Fruit fly (Drosophila melanogaster) whole organism, embryonic: ENCODE data around the gene CG13258.

Source experiments
- Aef1 ChIP-seq: fragments of 200-800 bp; sonication (Bioruptor generic); IDR thresholded peaks from 3 replicates; pipeline ENCODE4 v1.3.6; 2022; ENCODE audit warnings: missing biosample characterization, missing genetic modification characterization
- Atf3 ChIP-seq: fragments of 200-800 bp; sonication (Bioruptor generic); optimal IDR thresholded peaks from 3 replicates; lab custom pipeline; 2016; ENCODE audit warnings: missing biosample characterization, missing genetic modification characterization
- CG10543 ChIP-seq: fragments of 200-800 bp; sonication (Bioruptor generic); optimal IDR thresholded peaks from 3 replicates; lab custom pipeline; 2017; ENCODE audit warnings: missing biosample characterization, mild to moderate bottlenecking, missing genetic modification characterization, moderate library complexity
- CG11456 ChIP-seq: fragments of 200-800 bp; sonication (Bioruptor generic); IDR thresholded peaks from 3 replicates; pipeline ENCODE4 v1.3.6; 2022; ENCODE audit warnings: missing biosample characterization, missing genetic modification characterization
- CG12769 ChIP-seq: fragments of 200-800 bp; sonication (Bioruptor generic); optimal IDR thresholded peaks from 2 replicates; lab custom pipeline; 2019; ENCODE audit warnings: missing biosample characterization, mild to moderate bottlenecking, missing genetic modification characterization, moderate library complexity
- CG13424 ChIP-seq: fragments of 200-800 bp; sonication (Bioruptor generic); optimal IDR thresholded peaks from 2 replicates; lab custom pipeline; 2019; ENCODE audit warnings: missing biosample characterization, mild to moderate bottlenecking, missing genetic modification characterization, moderate library complexity
- CG13624 ChIP-seq: fragments of 200-800 bp; sonication (Bioruptor generic); optimal IDR thresholded peaks from 2 replicates; lab custom pipeline; 2016; ENCODE audit warnings: missing biosample characterization, missing genetic modification characterization
- CG14667 ChIP-seq: fragments of 200-800 bp; sonication (Bioruptor generic); IDR thresholded peaks from 2 replicates; pipeline ENCODE4 v1.3.6; 2022; ENCODE audit warnings: missing biosample characterization, missing genetic modification characterization
- CG15514 ChIP-seq: fragments of 200-800 bp; sonication (Bioruptor generic); optimal IDR thresholded peaks from 3 replicates; lab custom pipeline; 2017; ENCODE audit warnings: missing biosample characterization, missing genetic modification characterization, mild to moderate bottlenecking, moderate library complexity, missing genetic modification reagents
- CG1602 ChIP-seq: fragments of 200-800 bp; sonication (Bioruptor generic); optimal IDR thresholded peaks from 3 replicates; lab custom pipeline; 2016; ENCODE audit warnings: missing biosample characterization, missing genetic modification characterization
- CG17361 ChIP-seq: fragments of 200-800 bp; sonication (Bioruptor generic); IDR thresholded peaks from 3 replicates; pipeline ENCODE4 v1.3.6; 2022; ENCODE audit warnings: missing biosample characterization, missing genetic modification characterization
- CG18619 ChIP-seq: fragments of 200-800 bp; sonication (Bioruptor generic); optimal IDR thresholded peaks from 3 replicates; lab custom pipeline; 2017; ENCODE audit warnings: missing biosample characterization, mild to moderate bottlenecking, missing genetic modification characterization
- CG30020 ChIP-seq: fragments of 200-800 bp; optimal IDR thresholded peaks from 2 replicates; lab custom pipeline; 2019; ENCODE audit warnings: missing biosample characterization, mild to moderate bottlenecking, missing genetic modification characterization, moderate library complexity
- CG31224 ChIP-seq: fragments of 200-800 bp; sonication (Bioruptor generic); IDR thresholded peaks from 2 replicates; pipeline ENCODE4 v1.3.6; 2022; ENCODE audit warnings: missing biosample characterization, missing genetic modification characterization
- CG32772 ChIP-seq: fragments of 200-800 bp; sonication (Bioruptor generic); IDR thresholded peaks from 2 replicates; pipeline ENCODE4 v1.3.6; 2022; ENCODE audit warnings: missing biosample characterization, missing genetic modification characterization
- CG3726 ChIP-seq: fragments of 200-800 bp; sonication (Bioruptor generic); IDR thresholded peaks from 3 replicates; pipeline ENCODE4, ENCODE4 v1.3.6; 2022; ENCODE audit warnings: missing biosample characterization, missing genetic modification characterization
- CG43689 ChIP-seq: fragments of 200-800 bp; sonication (Bioruptor generic); IDR thresholded peaks from 2 replicates; pipeline ENCODE4 v1.3.6; 2022; ENCODE audit warnings: missing biosample characterization, missing genetic modification characterization
- CG7556 ChIP-seq: fragments of 200-800 bp; sonication (Bioruptor generic); optimal IDR thresholded peaks from 2 replicates; lab custom pipeline; 2017; ENCODE audit warnings: missing biosample characterization, mild to moderate bottlenecking, missing genetic modification characterization
- CG8290 ChIP-seq, 3 experiments: fragments of 200-800 bp; sonication (Bioruptor generic); optimal IDR thresholded peaks; 2 replicates each; lab custom pipeline; 2016 to 2019; ENCODE audit warnings: missing biosample characterization in 3 of 3, missing genetic modification characterization in 3 of 3, mild to moderate bottlenecking in 2 of 3, moderate library complexity in 1 of 3
- CHES-1-like ChIP-seq: fragments of 200-800 bp; sonication (Bioruptor generic); optimal IDR thresholded peaks from 2 replicates; lab custom pipeline; 2016; ENCODE audit warnings: missing biosample characterization, missing genetic modification characterization
- Camta ChIP-seq: fragments of 200-800 bp; sonication (Bioruptor generic); optimal IDR thresholded peaks from 2 replicates; lab custom pipeline; 2016; ENCODE audit warnings: missing biosample characterization, missing genetic modification characterization
- ERR ChIP-seq: fragments of 200-800 bp; sonication (Bioruptor generic); optimal IDR thresholded peaks from 2 replicates; lab custom pipeline; 2016; ENCODE audit warnings: missing biosample characterization, missing genetic modification characterization
- Elba2 ChIP-seq: fragments of 200-800 bp; sonication (Bioruptor generic); optimal IDR thresholded peaks from 3 replicates; lab custom pipeline; 2016; ENCODE audit warnings: missing biosample characterization, missing genetic modification characterization
- Fer3 ChIP-seq: fragments of 200-800 bp; sonication (Bioruptor generic); optimal IDR thresholded peaks from 2 replicates; lab custom pipeline; 2018; ENCODE audit warnings: missing biosample characterization, mild to moderate bottlenecking, missing genetic modification characterization, moderate library complexity
- GATAe ChIP-seq: fragments of 200-800 bp; sonication (Bioruptor generic); conservative IDR thresholded peaks from 2 replicates; pipeline ENCODE4 v1.3.6; 2022; ENCODE audit warnings: missing biosample characterization, missing genetic modification characterization
- MTF-1 ChIP-seq: fragments of 200-800 bp; sonication (Bioruptor generic); optimal IDR thresholded peaks from 2 replicates; lab custom pipeline; 2018; ENCODE audit warnings: missing biosample characterization, mild to moderate bottlenecking, missing genetic modification characterization, borderline replicate concordance
- Rfx ChIP-seq: fragments of 200-800 bp; sonication (Bioruptor generic); IDR thresholded peaks from 2 replicates; pipeline ENCODE4 v1.3.6; 2022; ENCODE audit warnings: missing biosample characterization, missing genetic modification characterization
- Sox102F ChIP-seq: fragments of 200-800 bp; sonication (Bioruptor generic); optimal IDR thresholded peaks from 2 replicates; lab custom pipeline; 2018; ENCODE audit warnings: missing biosample characterization, mild to moderate bottlenecking, missing genetic modification characterization, moderate library complexity
- Ssrp ChIP-seq: fragments of 200-800 bp; sonication (Bioruptor generic); optimal IDR thresholded peaks from 2 replicates; lab custom pipeline; 2018; ENCODE audit warnings: missing biosample characterization, mild to moderate bottlenecking, missing genetic modification characterization, moderate library complexity
- ase ChIP-seq: fragments of 200-800 bp; sonication (Bioruptor generic); IDR thresholded peaks from 3 replicates; pipeline ENCODE4 v1.3.6; 2022; ENCODE audit warnings: missing biosample characterization, missing genetic modification characterization
- bsh ChIP-seq, 2 experiments: fragments of 200-800 bp; sonication (Bioruptor generic); optimal IDR thresholded peaks; 2 replicates each; lab custom pipeline; 2017 to 2018; ENCODE audit warnings: mild to moderate bottlenecking in 2 of 2, missing biosample characterization in 2 of 2, missing genetic modification characterization in 2 of 2, moderate library complexity in 1 of 2
- dati ChIP-seq: fragments of 200-800 bp; sonication (Bioruptor generic); IDR thresholded peaks from 2 replicates; pipeline ENCODE4 v1.3.6; 2022; ENCODE audit warnings: missing biosample characterization, missing genetic modification characterization
- eve ChIP-seq, 2 experiments: fragments of >200 bp; optimal IDR thresholded peaks; 2 replicates each; lab custom pipeline; 2017; ENCODE audit warnings: missing biosample characterization in 2 of 2, missing genetic modification characterization in 2 of 2
- fd64A ChIP-seq: fragments of 200-800 bp; sonication (Bioruptor generic); optimal IDR thresholded peaks from 3 replicates; lab custom pipeline; 2018; ENCODE audit warnings: missing biosample characterization, mild to moderate bottlenecking, missing genetic modification characterization
- gce ChIP-seq: fragments of 200-800 bp; sonication (Bioruptor generic); IDR thresholded peaks from 3 replicates; pipeline ENCODE4 v1.3.6; 2022; ENCODE audit warnings: missing biosample characterization, missing genetic modification characterization
- gcm2 ChIP-seq: fragments of 200-800 bp; sonication (Bioruptor generic); optimal IDR thresholded peaks from 2 replicates; lab custom pipeline; 2016; ENCODE audit warnings: missing biosample characterization, missing genetic modification characterization
- gsb-n ChIP-seq: fragments of 200-800 bp; sonication (Bioruptor generic); optimal IDR thresholded peaks from 3 replicates; lab custom pipeline; 2018; ENCODE audit warnings: missing biosample characterization, mild to moderate bottlenecking, missing genetic modification characterization
- kay ChIP-seq: fragments of 200-800 bp; sonication (Bioruptor generic); optimal IDR thresholded peaks from 2 replicates; lab custom pipeline; 2016; ENCODE audit warnings: missing biosample characterization, missing genetic modification characterization
- kni ChIP-seq: fragments of 200-800 bp; sonication (Bioruptor generic); optimal IDR thresholded peaks from 3 replicates; lab custom pipeline; 2017; ENCODE audit warnings: mild to moderate bottlenecking, missing biosample characterization, missing genetic modification reagents, missing genetic modification characterization
- nom ChIP-seq: fragments of 200-800 bp; sonication (Bioruptor generic); optimal IDR thresholded peaks from 2 replicates; lab custom pipeline; 2017; ENCODE audit warnings: missing biosample characterization, missing genetic modification characterization, mild to moderate bottlenecking, moderate library complexity, missing genetic modification reagents
- otp ChIP-seq: fragments of 200-800 bp; sonication (Bioruptor generic); IDR thresholded peaks from 3 replicates; pipeline ENCODE4, ENCODE4 v1.3.6; 2022; ENCODE audit warnings: missing biosample characterization, missing genetic modification characterization
- pb ChIP-seq: fragments of 200-800 bp; sonication (Bioruptor generic); optimal IDR thresholded peaks from 3 replicates; lab custom pipeline; 2016; ENCODE audit warnings: missing biosample characterization, missing genetic modification characterization
- psq ChIP-seq: fragments of 200-800 bp; sonication (Bioruptor generic); optimal IDR thresholded peaks from 2 replicates; lab custom pipeline; 2017; ENCODE audit warnings: missing biosample characterization, missing genetic modification characterization
- sens ChIP-seq: fragments of 200-800 bp; sonication (Bioruptor generic); peaks from one replicate; lab custom pipeline; 2016; ENCODE audit warnings: missing biosample characterization, missing genetic modification characterization
- sim ChIP-seq: fragments of 200-800 bp; sonication (Bioruptor generic); IDR thresholded peaks from 2 replicates; pipeline ENCODE4 v1.3.6; 2022; ENCODE audit warnings: missing biosample characterization, missing genetic modification characterization
- so ChIP-seq: fragments of 200-800 bp; sonication (Bioruptor generic); IDR thresholded peaks from 3 replicates; pipeline ENCODE4 v1.3.6; 2022; ENCODE audit warnings: missing biosample characterization, missing genetic modification characterization
- tll ChIP-seq, 2 experiments: fragments of 200-800 bp in 1 of 2; fragments of >200 bp in 1 of 2; sonication (Bioruptor generic) in 1 of 2; optimal IDR thresholded peaks; 2 replicates each; lab custom pipeline; 2017 to 2019; ENCODE audit warnings: missing biosample characterization in 2 of 2, missing genetic modification characterization in 2 of 2, mild to moderate bottlenecking in 1 of 2, moderate library complexity in 1 of 2
- trh ChIP-seq: fragments of 200-800 bp; sonication (Bioruptor generic); optimal IDR thresholded peaks from 2 replicates; lab custom pipeline; 2016; ENCODE audit warnings: missing biosample characterization, missing genetic modification characterization
- vnd ChIP-seq: fragments of 200-800 bp; sonication (Bioruptor generic); IDR thresholded peaks from 3 replicates; pipeline ENCODE4 v1.3.6; 2022; ENCODE audit warnings: missing biosample characterization, missing genetic modification characterization; ENCODE audit not compliant: partially characterized antibody

CG13258 gene

DNA sequence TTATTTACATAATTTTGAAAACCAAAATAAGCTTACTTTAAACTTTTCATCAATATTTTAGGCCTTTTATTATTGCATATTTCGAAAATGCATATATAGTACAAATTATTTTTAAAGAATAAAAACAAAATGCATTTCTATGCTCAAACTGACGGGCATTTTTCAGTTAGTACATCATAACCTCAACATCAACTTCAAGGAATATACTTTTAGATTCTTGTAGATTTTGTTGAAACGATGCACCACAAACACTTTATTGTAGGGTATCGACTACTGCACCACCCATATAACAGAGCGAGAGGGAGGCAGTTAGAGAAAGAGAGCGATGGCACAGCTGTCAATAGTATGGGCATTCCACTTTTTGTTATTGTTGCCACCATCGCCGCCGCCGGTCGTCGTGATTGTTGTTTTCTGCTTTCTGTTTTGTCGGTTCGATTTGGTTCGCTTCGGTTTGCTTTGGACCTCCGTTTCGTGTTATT, 13.0 kb downstream of the CG13258 start (continued):
- TF ChIP-seq CG7556 (peak; percentile 96), CG31224 (GFP tag; lab: Robert Waterston, UW) (peak; percentile 38; the same call in 1 of the 2 replicates), ase (GFP tag; lab: Robert Waterston, UW) (peak; percentile 71; the same call in 2 of the 3 replicates), CG8290 (GFP tag; optimal IDR thresholded peaks at IDR 0.05; lab: Kevin White, UChicago) (peak; percentile 73), CG8290 (tag; optimal IDR thresholded peaks at IDR 0.05; lab: Kevin White, UChicago) (peak; percentile 64 to 75), bsh (GFP tag; optimal IDR thresholded peaks at IDR 0.05; lab: Kevin White, UChicago) (peak; percentile 85 to 93), sim (GFP tag; lab: Robert Waterston, UW) (peak; percentile 57; the same call in 1 of the 2 replicates), psq (GFP tag; lab: Kevin White, UChicago) (peak; percentile 81), CG3726 (GFP tag; lab: Robert Waterston, UW) (peak; percentile 71; the same call in 2 of the 3 replicates), CG12769 (tag; lab: Kevin White, UChicago) (peak; percentile 73), so (GFP tag; lab: Robert Waterston, UW) (peak; percentile 86; the same call in 2 of the 3 replicates), GATAe (GFP tag; lab: Robert Waterston, UW) (no peak), CG11456 (GFP tag; lab: Robert Waterston, UW) (0 out of 3 replicates have a peak, but pooled peaks have one; percentile 18), Elba2 (GFP tag; lab: Kevin White, UChicago) (no peak), CG15514 (GFP tag; lab: Kevin White, UChicago) (peak; percentile 52), dati (GFP tag; lab: Robert Waterston, UW) (no peak), kay (peak; percentile 85), CHES-1-like (GFP tag; lab: Kevin White, UChicago) (peak; percentile 77), CG18619 (GFP tag; lab: Kevin White, UChicago) (peak; percentile 90), eve (GFP tag; optimal IDR thresholded peaks at IDR 0.05; lab: Kevin White, UChicago) (peak in 1 of 2 experiments; percentile 97), CG13624 (GFP tag; lab: Kevin White, UChicago) (peak; percentile 67), Sox102F (GFP tag; lab: Kevin White, UChicago) (peak; percentile 97), ERR (peak; percentile 57), sens (GFP tag; lab: Kevin White, UChicago) (peak; percentile 99), CG17361 (GFP tag; lab: Robert Waterston, UW) (peak; percentile 98), pb (GFP tag; lab: Kevin White, UChicago) (peak; percentile 71), CG30020 (tag; lab: Kevin White, UChicago) (peak; percentile 75), CG1602 (GFP tag; lab: Kevin White, UChicago) (peak; percentile 92), CG13424 (peak; percentile 95), CG14667 (GFP tag; lab: Robert Waterston, UW) (peak; percentile 55; the same call in 1 of the 2 replicates), Fer3 (tag; lab: Kevin White, UChicago) (peak; percentile 72), Camta (GFP tag; lab: Kevin White, UChicago) (peak; percentile 94), trh (GFP tag; lab: Kevin White, UChicago) (peak; percentile 81), otp (0 out of 3 replicates have a peak, but pooled peaks have one; percentile 49), CG43689 (GFP tag; lab: Robert Waterston, UW) (0 out of 2 replicates have a peak, but pooled peaks have one; percentile 10), Ssrp (tag; lab: Kevin White, UChicago) (peak; percentile 95), tll (GFP tag; optimal IDR thresholded peaks at IDR 0.05; lab: Kevin White, UChicago) (peak in 1 of 2 experiments; percentile 41), Aef1 (GFP tag; lab: Robert Waterston, UW) (peak; percentile 56; the same call in 2 of the 3 replicates), gce (GFP tag; lab: Robert Waterston, UW) (peak; percentile 45; the same call in 1 of the 3 replicates), gsb-n (tag; lab: Kevin White, UChicago) (peak; percentile 88), vnd (GFP tag; lab: Robert Waterston, UW) (no peak), MTF-1 (GFP tag; lab: Kevin White, UChicago) (peak; percentile 51), fd64A (GFP tag; lab: Kevin White, UChicago) (peak; percentile 81), nom (peak; percentile 30), CG32772 (peak; percentile 71), Rfx (GFP tag; lab: Robert Waterston, UW) (peak; percentile 59), Atf3 (peak; percentile 81), gcm2 (GFP tag; lab: Kevin White, UChicago) (peak; percentile 66), CG10543 (GFP tag; lab: Kevin White, UChicago) (peak; percentile 66), kni (GFP tag; lab: Kevin White, UChicago) (peak; percentile 80)
